Worm (Caenorhabditis elegans): ENCODE data around the gene T10B10.4.
A peak's percentile ranks its signal among the peaks of the same experiment; 100 is the strongest.

Gene T10B10.4

DNA sequence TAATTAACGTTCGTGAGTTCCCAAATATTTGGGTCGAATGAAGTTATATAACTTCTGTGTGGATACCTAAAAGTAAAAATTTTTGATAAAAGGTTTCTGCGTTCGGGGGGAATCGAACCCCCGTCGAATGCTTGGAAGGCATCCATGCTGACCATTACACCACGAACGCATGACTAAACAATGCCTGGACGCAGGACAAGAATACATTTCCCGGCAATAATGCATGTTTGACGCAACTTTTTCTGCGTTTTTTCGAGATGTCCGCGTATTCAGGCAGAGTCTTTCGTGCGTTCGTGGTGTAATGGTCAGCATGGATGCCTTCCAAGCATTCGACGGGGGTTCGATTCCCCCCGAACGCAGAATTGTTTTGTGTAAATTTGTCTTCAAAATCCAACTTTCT, 10.8 kb downstream of the T10B10.4 start (continued):
- TF ChIP-seq dpl-1 (GFP tag; optimal IDR thresholded peaks at IDR 0.05) (peak; percentile 22), snpc-3.4 (tag; optimal IDR thresholded peaks at IDR 0.05) (peak; percentile 76), egl-18 (GFP tag; IDR thresholded peaks at IDR 0.05) (peak; percentile 51; the same call in 1 of the 2 replicates), aptf-2 (GFP tag; conservative IDR thresholded peaks at IDR 0.05) (peak; percentile 71), F23B12.7 (tag; optimal IDR thresholded peaks at IDR 0.05; ENCODE audit: insufficient read depth) (peak; percentile 93), Y67H2A.10 (GFP tag; conservative IDR thresholded peaks at IDR 0.05) (0 out of 2 replicates have a peak, but pooled peaks have one; percentile 15), C17E4.6 (GFP tag; IDR thresholded peaks at IDR 0.05) (peak; percentile 68; the same call in 1 of the 2 replicates), dox-1 (GFP tag; IDR thresholded peaks at IDR 0.05) (no peak; the same call in 1 of the 2 replicates), Y53G8AR.9 (GFP tag; conservative IDR thresholded peaks at IDR 0.05) (peak; percentile 75; the same call in 1 of the 2 replicates), unc-62 (GFP tag; optimal IDR thresholded peaks at IDR 0.05) (no peak), F57C9.4 (tag; optimal IDR thresholded peaks at IDR 0.05) (no peak), hmg-1.2 (GFP tag; IDR thresholded peaks at IDR 0.05) (peak; percentile 90), die-1 (tag; optimal IDR thresholded peaks at IDR 0.05) (peak; percentile 94), ceh-91 (GFP tag; IDR thresholded peaks at IDR 0.05) (no peak), zim-3 (tag; optimal IDR thresholded peaks at IDR 0.05) (peak; percentile 83), snpc-1.3 (tag; optimal IDR thresholded peaks at IDR 0.05; ENCODE audit: insufficient read depth) (peak; percentile 68), rcor-1 (GFP tag; IDR thresholded peaks at IDR 0.05) (peak; percentile 79), ztf-26 (tag; optimal IDR thresholded peaks at IDR 0.05) (peak; percentile 71), ets-4 (GFP tag; optimal IDR thresholded peaks at IDR 0.05) (peak; percentile 40), lsl-1 (GFP tag; optimal IDR thresholded peaks at IDR 0.05) (no peak), cebp-2 (GFP tag; IDR thresholded peaks at IDR 0.05) (peak; percentile 79; the same call in 1 of the 2 replicates), hrde-1 (tag; optimal IDR thresholded peaks at IDR 0.05; ENCODE audit: borderline replicate concordance) (peak; percentile 88), T26A5.8 (tag; optimal IDR thresholded peaks at IDR 0.05) (peak; percentile 21), egrh-3 (GFP tag; IDR thresholded peaks at IDR 0.05) (peak; percentile 32; the same call in 1 of the 2 replicates), fkh-3 (tag; optimal IDR thresholded peaks at IDR 0.05) (peak; percentile 55), nfya-1 (tag; optimal IDR thresholded peaks at IDR 0.05; ENCODE audit: borderline replicate concordance, insufficient read depth) (no peak), mxl-1 (tag; optimal IDR thresholded peaks at IDR 0.05) (peak; percentile 54), ztf-3 (GFP tag; optimal IDR thresholded peaks at IDR 0.05) (peak; percentile 22), attf-6 (GFP tag; IDR thresholded peaks at IDR 0.05) (peak; percentile 80), hmg-20 (GFP tag; IDR thresholded peaks at IDR 0.05) (peak; percentile 86)

DNA sequence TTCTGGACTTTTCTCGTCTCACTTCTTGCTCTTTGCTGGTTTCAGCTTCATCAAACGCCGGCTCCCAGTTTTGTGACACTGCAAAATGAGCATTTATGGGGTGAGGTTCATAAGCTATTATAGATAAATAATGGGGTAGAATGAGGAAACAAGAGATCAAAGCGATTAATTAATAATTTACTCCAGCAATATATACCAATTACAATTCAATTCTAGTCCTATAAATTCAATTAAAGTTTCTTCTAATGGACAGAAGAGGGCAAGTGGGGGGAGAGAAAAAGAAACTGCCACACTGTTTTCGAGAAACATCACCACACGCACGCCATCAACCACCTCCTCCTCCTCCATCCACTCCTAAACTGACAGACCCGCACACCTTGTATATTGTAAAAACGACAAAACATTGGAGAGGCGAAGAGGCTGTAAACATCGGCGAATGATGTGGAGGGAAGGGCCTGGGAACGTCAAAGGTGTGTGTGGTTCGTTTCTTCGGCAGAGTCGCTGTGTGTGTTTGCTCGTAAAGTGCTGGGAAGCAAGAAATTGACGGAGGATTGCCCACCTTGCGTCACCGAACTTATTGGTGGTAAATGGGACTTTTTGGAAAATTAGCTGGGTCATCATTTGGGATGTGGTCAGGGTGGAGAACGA, 23.4 kb downstream of the T10B10.4 start, which contains the start of the genes H03A11.13 and famk-1:
Gene H03A11.13, minus strand, starts transcription at position 51 of the 648 bp plus-strand sequence.
Gene famk-1, minus strand, starts transcription at position 78 of the 648 bp plus-strand sequence.
- no peak for TF ChIP-seq hmg-20 (GFP tag; IDR thresholded peaks at IDR 0.05)
- no peak for TF ChIP-seq mxl-1 (tag; optimal IDR thresholded peaks at IDR 0.05)
- TF ChIP-seq die-1 (tag; optimal IDR thresholded peaks at IDR 0.05), result no peak
- no peak for TF ChIP-seq ceh-100 (GFP tag; IDR thresholded peaks at IDR 0.05)
- TF ChIP-seq nhr-80 (tag; optimal IDR thresholded peaks at IDR 0.05), result no peak
- no peak for TF ChIP-seq F52B5.7 (tag; optimal IDR thresholded peaks at IDR 0.05)
- TF ChIP-seq zfh-2 (GFP tag; conservative IDR thresholded peaks at IDR 0.05), result peak; percentile 53; the same call in 1 of the 2 replicates

DNA sequence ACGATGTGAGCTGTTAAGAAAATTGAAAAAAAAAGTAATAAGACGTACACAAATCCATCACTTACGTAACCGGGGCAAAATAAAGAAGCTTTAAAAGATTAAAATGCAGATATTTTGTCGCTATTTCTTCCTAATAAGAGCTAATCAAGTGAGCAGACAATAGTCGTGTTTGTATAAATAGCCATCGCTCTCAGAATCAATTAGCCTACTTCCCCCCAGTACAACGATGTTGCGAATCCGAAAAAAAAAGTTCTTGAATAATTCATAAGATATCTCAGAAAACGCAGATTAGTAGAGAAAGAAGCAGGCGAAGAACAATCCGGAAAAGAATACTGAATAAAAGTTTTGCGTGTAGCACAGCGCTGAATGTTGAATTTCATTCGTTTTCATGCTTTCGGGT, 25.3 kb downstream of the T10B10.4 start:
- TF ChIP-seq F49E8.2 (tag; optimal IDR thresholded peaks at IDR 0.05; ENCODE audit: insufficient read depth) (no peak), unc-62 (GFP tag; optimal IDR thresholded peaks at IDR 0.05) (no peak), mes-4 (tag; optimal IDR thresholded peaks at IDR 0.05) (no peak), B0261.1 (tag; optimal IDR thresholded peaks at IDR 0.05) (no peak), attf-3 (GFP tag; conservative IDR thresholded peaks at IDR 0.05) (no peak), F57C9.4 (tag; optimal IDR thresholded peaks at IDR 0.05) (no peak), lin-54 (GFP tag; optimal IDR thresholded peaks at IDR 0.05) (no peak), C06A6.2 (GFP tag; conservative IDR thresholded peaks at IDR 0.05) (no peak), zim-3 (tag; optimal IDR thresholded peaks at IDR 0.05) (no peak), lin-40 (tag; optimal IDR thresholded peaks at IDR 0.05) (no peak), zfh-2 (GFP tag; conservative IDR thresholded peaks at IDR 0.05) (no peak), xnd-1 (tag; optimal IDR thresholded peaks at IDR 0.05) (no peak), tlf-1 (GFP tag; optimal IDR thresholded peaks at IDR 0.05) (no peak), hsf-1 (GFP tag; IDR thresholded peaks at IDR 0.05) (no peak), athp-1 (tag; optimal IDR thresholded peaks at IDR 0.05) (no peak)

Measured in whole organism, young adult.